Fruit fly (Drosophila melanogaster): ENCODE data around the gene Nedd4.

The Nedd4 gene

dm6 chr3L:17557215-17557904, 27.5 kb downstream of the Nedd4 start, which contains the start of gene CycT (continued):
- TF ChIP-seq stc (GFP tag; IDR thresholded peaks at IDR 0.05), result no peak
- no peak for TF ChIP-seq CG10274 (GFP tag; optimal IDR thresholded peaks at IDR 0.05)
- TF ChIP-seq C15 (GFP tag; IDR thresholded peaks at IDR 0.05), result no peak
- TF ChIP-seq row (GFP tag; IDR thresholded peaks at IDR 0.05), result peak; percentile 29; the same call in 1 of the 3 replicates
- no peak for TF ChIP-seq Abd-B (GFP tag; optimal IDR thresholded peaks at IDR 0.05)
- no peak for TF ChIP-seq CG16779 (GFP tag; IDR thresholded peaks at IDR 0.05)
- TF ChIP-seq dysf (GFP tag; IDR thresholded peaks at IDR 0.05), result no peak
- TF ChIP-seq CG18599 (GFP tag; optimal IDR thresholded peaks at IDR 0.05), result no peak
- TF ChIP-seq Pdp1 (GFP tag; optimal IDR thresholded peaks at IDR 0.05), result peak in 1 of 2 experiments; percentile 100
- no peak for TF ChIP-seq CG7928 (GFP tag; optimal IDR thresholded peaks at IDR 0.05)
- no peak for TF ChIP-seq slp2 (GFP tag; optimal IDR thresholded peaks at IDR 0.05)
- TF ChIP-seq croc (GFP tag; conservative IDR thresholded peaks at IDR 0.05), result no peak
- TF ChIP-seq Dad (GFP tag; optimal IDR thresholded peaks at IDR 0.05), result no peak
- TF ChIP-seq PHDP (tag; optimal IDR thresholded peaks at IDR 0.05), result peak; percentile 41
- no peak for TF ChIP-seq E2f1 (GFP tag; IDR thresholded peaks at IDR 0.05)
- no peak for TF ChIP-seq CG6272 (GFP tag; IDR thresholded peaks at IDR 0.05)
- TF ChIP-seq Mrtf (GFP tag; IDR thresholded peaks at IDR 0.05), result no peak
- no peak for TF ChIP-seq Hr3 (GFP tag; optimal IDR thresholded peaks at IDR 0.05)
- TF ChIP-seq zfh2 (GFP tag; optimal IDR thresholded peaks at IDR 0.05), result no peak
- TF ChIP-seq CG10565 (GFP tag; optimal IDR thresholded peaks at IDR 0.05), result no peak
- TF ChIP-seq CG7556 (GFP tag; optimal IDR thresholded peaks at IDR 0.05), result peak; percentile 46
- TF ChIP-seq gce (GFP tag; IDR thresholded peaks at IDR 0.05), result no peak
- no peak for TF ChIP-seq pnt (GFP tag; optimal IDR thresholded peaks at IDR 0.05)
- TF ChIP-seq nerfin-1 (tag; optimal IDR thresholded peaks at IDR 0.05), result peak; percentile 68
- no peak for TF ChIP-seq CG4854 (GFP tag; optimal IDR thresholded peaks at IDR 0.05)
- peak; percentile 27 for TF ChIP-seq Hsf (GFP tag; optimal IDR thresholded peaks at IDR 0.05)
- TF ChIP-seq CG10209 (GFP tag; optimal IDR thresholded peaks at IDR 0.05), result peak; percentile 40
- 0 out of 2 replicates have a peak, but pooled peaks have one; percentile 17 for TF ChIP-seq wdn (GFP tag; IDR thresholded peaks at IDR 0.05)
- TF ChIP-seq CG4820 (GFP tag; optimal IDR thresholded peaks at IDR 0.05), result no peak
- no peak for TF ChIP-seq fru (optimal IDR thresholded peaks at IDR 0.05)
- TF ChIP-seq Tbp (GFP tag; optimal IDR thresholded peaks at IDR 0.05), result no peak
- TF ChIP-seq MBD-R2 (GFP tag; IDR thresholded peaks at IDR 0.05), result peak; percentile 26; the same call in 1 of the 2 replicates
- TF ChIP-seq jumu (GFP tag; optimal IDR thresholded peaks at IDR 0.05), result peak; percentile 33
- TF ChIP-seq ewg (GFP tag; optimal IDR thresholded peaks at IDR 0.05), result peak; percentile 21
- peak in 1 of 3 experiments; percentile 23 for TF ChIP-seq lola (GFP tag; optimal IDR thresholded peaks at IDR 0.05)
- no peak for TF ChIP-seq CG5953 (GFP tag; IDR thresholded peaks at IDR 0.05)
- peak; percentile 20 for TF ChIP-seq pros (GFP tag; optimal IDR thresholded peaks at IDR 0.05)
- no peak for TF ChIP-seq Nf-YA (GFP tag; IDR thresholded peaks at IDR 0.05)
- no peak for TF ChIP-seq CG9215 (GFP tag; IDR thresholded peaks at IDR 0.05)
- peak; percentile 25 for TF ChIP-seq run (tag; optimal IDR thresholded peaks at IDR 0.05)
- TF ChIP-seq CG31441 (GFP tag; IDR thresholded peaks at IDR 0.05), result no peak; the same call in none of the 2 replicates
- peak; percentile 85 for TF ChIP-seq sens (GFP tag)
- TF ChIP-seq CG10979 (tag; optimal IDR thresholded peaks at IDR 0.05), result peak; percentile 27
- no peak for TF ChIP-seq Bteb2 (GFP tag; optimal IDR thresholded peaks at IDR 0.05)
- peak; percentile 32 for TF ChIP-seq CG3407 (GFP tag; optimal IDR thresholded peaks at IDR 0.05)
- peak; percentile 22 for TF ChIP-seq CG11398 (GFP tag; optimal IDR thresholded peaks at IDR 0.05)
- peak; percentile 51 for TF ChIP-seq Lhr (GFP tag; optimal IDR thresholded peaks at IDR 0.05)
- no peak for TF ChIP-seq CG1792 (GFP tag; optimal IDR thresholded peaks at IDR 0.05)
- TF ChIP-seq CG43689 (GFP tag; IDR thresholded peaks at IDR 0.05), result no peak
- TF ChIP-seq danr (GFP tag; IDR thresholded peaks at IDR 0.05), result no peak
- peak; percentile 94 for TF ChIP-seq Bgb (GFP tag; IDR thresholded peaks at IDR 0.05; ENCODE audit: partially characterized antibody)
